Worm (Caenorhabditis elegans) whole organism, late embryonic: Measurements from ENCODE around the gene Y25C1A.13.

Experiments
- Y22D7AL.16 ChIP-seq: sonication (generic microtip); optimal IDR thresholded peaks from 2 replicates; lab custom pipeline; 2016; ENCODE audit warnings: missing genetic modification characterization, missing compliant biosample characterization
- ceh-18 ChIP-seq: sonication (generic microtip); optimal IDR thresholded peaks from 2 replicates; lab custom pipeline; 2016; ENCODE audit warnings: missing genetic modification characterization, missing compliant biosample characterization
- ceh-30 ChIP-seq: fragments of 150-350 bp; optimal IDR thresholded peaks from 2 replicates; lab custom pipeline; 2014; ENCODE audit warnings: missing biosample characterization, missing genetic modification characterization
- dve-1 ChIP-seq: sonication (generic microtip); optimal IDR thresholded peaks from 2 replicates; lab custom pipeline; 2017; ENCODE audit warnings: antibody characterized with exemption, mild to moderate bottlenecking, missing genetic modification characterization, missing compliant biosample characterization
- fkh-10 ChIP-seq: fragments of 150-350 bp; optimal IDR thresholded peaks from 2 replicates; lab custom pipeline; 2014; ENCODE audit warnings: missing biosample characterization, missing genetic modification reagents, missing genetic modification characterization
- hlh-6 ChIP-seq: sonication (generic microtip); optimal IDR thresholded peaks from 2 replicates; lab custom pipeline; 2016; ENCODE audit warnings: missing genotype, missing genetic modification characterization, missing compliant biosample characterization
- nhr-11 ChIP-seq: fragments of 150-350 bp; optimal IDR thresholded peaks from 2 replicates; lab custom pipeline; 2014; ENCODE audit warnings: missing biosample characterization, missing genetic modification characterization
- pha-4 ChIP-seq: fragments of 150-350 bp; optimal IDR thresholded peaks from 2 replicates; lab custom pipeline; 2018; ENCODE audit warnings: missing biosample characterization, missing genetic modification reagents, missing genetic modification characterization
- sox-4 ChIP-seq: sonication (generic microtip); optimal IDR thresholded peaks from 2 replicates; lab custom pipeline; 2017; ENCODE audit warnings: mild to moderate bottlenecking, missing genetic modification characterization, inconsistent platforms, missing compliant biosample characterization
- ztf-16 ChIP-seq: sonication (generic microtip); optimal IDR thresholded peaks from 2 replicates; lab custom pipeline; 2017; ENCODE audit warnings: missing genetic modification characterization, missing compliant biosample characterization

DNA sequence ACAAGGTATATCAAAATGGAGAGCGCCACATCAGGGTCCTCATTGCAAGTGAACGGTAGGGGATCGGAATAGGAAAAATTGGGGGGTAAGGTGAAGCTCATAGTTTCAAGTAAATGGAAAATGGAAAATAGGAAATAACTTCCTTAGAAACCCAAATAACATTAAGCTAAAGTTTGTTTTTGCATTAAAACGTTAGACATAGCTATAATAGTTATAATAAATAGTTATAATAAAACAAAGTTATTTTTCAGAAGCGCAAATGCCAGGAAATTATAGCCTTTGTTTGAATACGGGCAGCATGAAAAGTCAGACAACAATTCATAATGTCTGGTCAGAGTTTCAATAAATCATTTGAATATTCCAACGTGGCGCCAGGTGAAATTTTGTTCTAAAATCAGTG lies 10.5 kb downstream of the Y25C1A.13 start, which contains the start of gene srg-24:
- TF ChIP-seq dve-1 (tag; lab: Kevin White, UChicago) (no peak), Y22D7AL.16 (tag; lab: Kevin White, UChicago) (no peak), nhr-11 (tag; lab: Kevin White, UChicago) (no peak), ceh-30 (no peak), fkh-10 (GFP tag; lab: Kevin White, UChicago) (no peak), ceh-18 (tag; lab: Kevin White, UChicago) (no peak), sox-4 (tag; lab: Kevin White, UChicago) (no peak), pha-4 (tag; lab: Kevin White, UChicago) (no peak), ztf-16 (tag; lab: Kevin White, UChicago) (no peak), hlh-6 (tag; lab: Kevin White, UChicago) (no peak)
